Worm (Caenorhabditis elegans) whole organism, L4 larva: ENCODE data around the gene Y54G11A.2.

Experiments used
- F49E8.2 ChIP-seq: sonication (generic microtip); optimal IDR thresholded peaks from 2 replicates; lab custom pipeline; 2016; ENCODE audit warnings: missing compliant biosample characterization, mild to moderate bottlenecking, missing genetic modification characterization, borderline replicate concordance
- ama-1 ChIP-seq: fragments of 150-350 bp; optimal IDR thresholded peaks from 2 replicates; lab custom pipeline; 2014; ENCODE audit warnings: inconsistent platforms, mixed read lengths
- egl-27 ChIP-seq: sonication (generic microtip); optimal IDR thresholded peaks from 3 replicates; lab custom pipeline; 2017; ENCODE audit warnings: missing biosample characterization, missing genetic modification reagents, missing genetic modification characterization
- lsy-2 ChIP-seq, 2 experiments: fragments of 150-350 bp in 1 of 2; sonication (generic microtip) in 1 of 2; optimal IDR thresholded peaks; 2 replicates each; lab custom pipeline; 2014 to 2017; ENCODE audit warnings: missing biosample characterization in 2 of 2, missing genetic modification characterization in 2 of 2
- mes-2 ChIP-seq: sonication (generic microtip); optimal IDR thresholded peaks from 2 replicates; lab custom pipeline; 2016; ENCODE audit warnings: missing genotype, mild to moderate bottlenecking, missing genetic modification characterization, missing compliant biosample characterization; ENCODE audit not compliant: poor library complexity, severe bottlenecking
- nhr-11 ChIP-seq: fragments of 150-350 bp; optimal IDR thresholded peaks from 2 replicates; lab custom pipeline; 2014; ENCODE audit warnings: missing biosample characterization, missing genetic modification characterization
- tag-97 ChIP-seq: fragments of 200-800 bp; sonication (Bioruptor generic); IDR thresholded peaks from 2 replicates; pipeline ENCODE4 v1.3.6; 2022; ENCODE audit warnings: missing genetic modification characterization, missing compliant biosample characterization
- unc-62 ChIP-seq, 3 experiments: fragments of 150-350 bp in 1 of 3; sonication (generic microtip); optimal IDR thresholded peaks in 2 of 3; peaks in 1 of 3; 1 replicate in 1 of 3; 2 replicates in 2 of 3; lab custom pipeline; 2014 to 2017; ENCODE audit warnings: missing biosample characterization in 3 of 3, missing genetic modification characterization in 3 of 3, missing genetic modification reagents in 3 of 3, missing genotype in 1 of 3
- ztf-7 ChIP-seq: fragments of 150-350 bp; optimal IDR thresholded peaks from 2 replicates; lab custom pipeline; 2014; ENCODE audit warnings: missing biosample characterization, missing genetic modification characterization

DNA sequence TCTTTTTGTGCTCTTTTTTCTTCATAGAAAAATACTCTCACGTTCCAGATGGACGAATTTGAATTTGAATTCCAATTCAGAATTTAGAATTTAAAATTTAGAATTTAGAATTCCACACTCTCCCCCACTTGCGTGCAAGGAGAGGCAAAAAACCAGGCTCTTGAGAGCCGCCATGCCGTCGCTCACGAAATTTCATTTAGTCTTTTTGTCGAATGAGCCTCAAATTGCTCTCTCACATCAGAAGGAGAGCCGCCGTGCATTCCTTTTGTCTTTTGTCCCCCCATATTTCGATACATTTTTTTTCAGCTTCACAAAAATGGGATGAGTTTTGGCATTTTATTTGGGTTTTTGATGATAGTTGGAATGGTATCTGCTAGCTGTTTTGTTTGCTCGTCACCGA is 41.0 kb upstream of the Y54G11A.2 start, which contains the start of gene hot-7:
- TF ChIP-seq ama-1 (lab: Kevin White, UChicago) (no peak), unc-62 (GFP tag; optimal IDR thresholded peaks at IDR 0.05 in 1 of 2; lab: Kevin White, UChicago) (no peak), unc-62 (tag; optimal IDR thresholded peaks at IDR 0.05; lab: Kevin White, UChicago) (no peak), F49E8.2 (tag; lab: Kevin White, UChicago) (no peak), mes-2 (tag; lab: Kevin White, UChicago) (no peak), nhr-11 (tag; lab: Kevin White, UChicago) (no peak), lsy-2 (tag; optimal IDR thresholded peaks at IDR 0.05; lab: Kevin White, UChicago) (no peak), tag-97 (no peak), ztf-7 (tag; lab: Kevin White, UChicago) (no peak), egl-27 (tag; lab: Kevin White, UChicago) (no peak)
